Fruit fly (Drosophila melanogaster) whole organism, embryonic: ENCODE data around the gene Exn.

Experiments
- Adf1 ChIP-seq: fragments of 200-800 bp; sonication (Bioruptor generic); IDR thresholded peaks from 2 replicates; pipeline ENCODE4 v1.3.6; 2022; ENCODE audit warnings: missing biosample characterization, missing genetic modification characterization
- CG31388 ChIP-seq: fragments of 200-800 bp; sonication (Bioruptor generic); optimal IDR thresholded peaks from 2 replicates; lab custom pipeline; 2016; ENCODE audit warnings: missing biosample characterization, missing genetic modification characterization
- HLHmδ ChIP-seq: fragments of 200-800 bp; sonication (Bioruptor generic); optimal IDR thresholded peaks from 2 replicates; lab custom pipeline; 2018; ENCODE audit warnings: missing biosample characterization, mild to moderate bottlenecking, missing genetic modification characterization, moderate library complexity
- YL-1 ChIP-seq: fragments of 200-800 bp; sonication (Bioruptor generic); optimal IDR thresholded peaks from 3 replicates; lab custom pipeline; 2017; ENCODE audit warnings: missing biosample characterization, mild to moderate bottlenecking, missing genetic modification characterization
- br ChIP-seq: fragments of >200 bp; optimal IDR thresholded peaks from 2 replicates; lab custom pipeline; 2017
- dati ChIP-seq: fragments of 200-800 bp; sonication (Bioruptor generic); IDR thresholded peaks from 2 replicates; pipeline ENCODE4 v1.3.6; 2022; ENCODE audit warnings: missing biosample characterization, missing genetic modification characterization
- knrl ChIP-seq: fragments of 200-800 bp; sonication (Bioruptor generic); IDR thresholded peaks from 3 replicates; pipeline ENCODE4 v1.3.6; 2022; ENCODE audit warnings: missing biosample characterization, missing genetic modification characterization; ENCODE audit not compliant: partially characterized antibody
- tup ChIP-seq: fragments of 200-800 bp; sonication (Bioruptor generic); optimal IDR thresholded peaks from 2 replicates; lab custom pipeline; 2016; ENCODE audit warnings: missing biosample characterization, mild to moderate bottlenecking, missing genetic modification characterization, moderate library complexity

DNA sequence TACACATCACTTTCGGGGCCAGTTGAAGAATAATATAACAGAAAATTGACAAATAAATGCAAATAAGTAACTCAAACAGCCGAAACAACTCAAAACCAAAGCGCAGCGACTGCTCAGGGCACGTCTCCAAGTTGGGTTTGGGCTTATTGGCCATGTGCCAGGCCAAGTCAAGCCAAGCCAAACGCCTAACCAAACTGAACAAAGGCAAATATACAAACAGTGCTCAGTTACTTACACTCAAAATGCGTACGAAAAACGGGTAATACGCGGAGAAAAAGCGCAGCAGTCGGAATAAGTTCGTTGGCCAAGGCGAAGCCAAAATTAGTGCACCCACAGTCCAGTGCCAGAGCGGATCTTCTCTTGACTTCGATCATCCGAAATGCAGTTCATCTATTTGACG, 46.9 kb upstream of the Exn start, which contains the start of gene CG13028:
- no peak for TF ChIP-seq br (lab: Kevin White, UChicago)
- TF ChIP-seq YL-1 (GFP tag; lab: Kevin White, UChicago), result no peak
- TF ChIP-seq dati (GFP tag; lab: Robert Waterston, UW), result no peak
- TF ChIP-seq HLHmδ (GFP tag; lab: Kevin White, UChicago), result no peak
- TF ChIP-seq tup, result no peak
- TF ChIP-seq CG31388, result no peak
- no peak for TF ChIP-seq Adf1 (GFP tag; lab: Robert Waterston, UW)
- no peak for TF ChIP-seq knrl (GFP tag; lab: Robert Waterston, UW)
